Worm (Caenorhabditis elegans): ENCODE data around the gene kel-1.

The kel-1 gene

DNA sequence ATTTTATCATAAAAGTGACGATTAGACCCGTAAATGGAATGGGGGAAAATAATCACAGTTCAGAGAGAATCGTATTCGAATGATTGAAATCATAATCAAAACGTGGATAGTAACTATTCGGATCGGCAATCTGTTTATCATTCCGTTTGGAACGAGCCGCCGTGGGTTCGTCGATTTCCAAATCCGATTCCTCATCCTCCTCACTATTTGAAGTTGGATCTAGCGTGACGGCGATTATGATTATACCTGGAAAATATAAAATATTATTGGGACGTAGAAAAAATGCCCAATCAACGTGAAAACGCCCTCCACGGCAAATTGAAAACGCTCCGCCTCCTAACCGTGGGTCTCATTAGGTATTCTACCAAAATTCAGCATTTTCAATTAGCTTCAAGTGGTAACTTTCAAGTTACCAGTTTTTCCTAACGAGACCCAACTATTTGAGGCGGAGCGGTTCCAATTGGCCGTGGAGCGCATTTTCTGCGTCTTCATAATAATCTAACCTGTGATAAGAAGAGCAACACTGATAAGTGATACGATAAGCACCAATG lies 42.5 kb downstream of the kel-1 start (continued):
- no peak for TF ChIP-seq egl-27 (tag; optimal IDR thresholded peaks at IDR 0.05)
- TF ChIP-seq nhr-71 (tag; optimal IDR thresholded peaks at IDR 0.05), result peak; percentile 58
- no peak for TF ChIP-seq nhr-237 (tag; optimal IDR thresholded peaks at IDR 0.05)
- peak; percentile 65 for TF ChIP-seq nhr-90 (tag; optimal IDR thresholded peaks at IDR 0.05; ENCODE audit: poor library complexity)
- TF ChIP-seq lin-39 (tag; optimal IDR thresholded peaks at IDR 0.05), result no peak
- no peak; the same call in 1 of the 2 replicates for TF ChIP-seq nhr-19 (GFP tag; conservative IDR thresholded peaks at IDR 0.05)
- TF ChIP-seq pqm-1 (tag; optimal IDR thresholded peaks at IDR 0.05), result no peak
- TF ChIP-seq F16B12.6 (tag; optimal IDR thresholded peaks at IDR 0.05), result no peak
- no peak for TF ChIP-seq blmp-1 (tag; optimal IDR thresholded peaks at IDR 0.05)
- no peak for TF ChIP-seq irx-1 (tag; optimal IDR thresholded peaks at IDR 0.05)
- peak; percentile 63 for TF ChIP-seq snu-23 (GFP tag; optimal IDR thresholded peaks at IDR 0.05)
- no peak for TF ChIP-seq lin-15B (tag; optimal IDR thresholded peaks at IDR 0.05)
- TF ChIP-seq efl-1 (optimal IDR thresholded peaks at IDR 0.05), result no peak
- peak in 1 of 2 experiments; percentile 88 for TF ChIP-seq efl-1 (GFP tag; optimal IDR thresholded peaks at IDR 0.05 in 1 of 2)
- no peak for TF ChIP-seq dsc-1 (tag; optimal IDR thresholded peaks at IDR 0.05)
- peak; percentile 19 for TF ChIP-seq rnt-1 (tag; optimal IDR thresholded peaks at IDR 0.05)
- no peak for TF ChIP-seq unc-130 (tag; optimal IDR thresholded peaks at IDR 0.05)
- peak; percentile 26 for TF ChIP-seq nhr-47 (tag; optimal IDR thresholded peaks at IDR 0.05)
- no peak for TF ChIP-seq tbx-2 (tag; optimal IDR thresholded peaks at IDR 0.05)
- TF ChIP-seq ceh-63 (GFP tag; optimal IDR thresholded peaks at IDR 0.05), result no peak
- no peak for TF ChIP-seq ztf-11 (tag; optimal IDR thresholded peaks at IDR 0.05)
- no peak for TF ChIP-seq unc-62 (GFP tag; optimal IDR thresholded peaks at IDR 0.05)
- no peak for TF ChIP-seq ceh-88 (GFP tag; IDR thresholded peaks at IDR 0.05)
- no peak for TF ChIP-seq vab-15 (tag; optimal IDR thresholded peaks at IDR 0.05)
- no peak for TF ChIP-seq nhr-84 (tag; optimal IDR thresholded peaks at IDR 0.05)
- no peak for TF ChIP-seq jun-1 (tag; optimal IDR thresholded peaks at IDR 0.05)
- TF ChIP-seq alr-1 (tag; optimal IDR thresholded peaks at IDR 0.05; ENCODE audit: borderline replicate concordance), result no peak
- TF ChIP-seq mep-1 (tag; optimal IDR thresholded peaks at IDR 0.05), result no peak
- TF ChIP-seq efl-3 (GFP tag; optimal IDR thresholded peaks at IDR 0.05), result no peak
- TF ChIP-seq nhr-85 (tag), result peak; percentile 47
- no peak for TF ChIP-seq fkh-10 (GFP tag; optimal IDR thresholded peaks at IDR 0.05)
- TF ChIP-seq C34B4.2 (tag; optimal IDR thresholded peaks at IDR 0.05), result no peak
- TF ChIP-seq ama-1 (optimal IDR thresholded peaks at IDR 0.05), result peak; percentile 62
- no peak for TF ChIP-seq skn-1 (tag; optimal IDR thresholded peaks at IDR 0.05)
- TF ChIP-seq hpl-2 (GFP tag; optimal IDR thresholded peaks at IDR 0.05), result no peak
- TF ChIP-seq sptf-1 (tag; optimal IDR thresholded peaks at IDR 0.05), result no peak
- no peak for TF ChIP-seq C16A3.4 (tag; optimal IDR thresholded peaks at IDR 0.05)
- TF ChIP-seq mef-2 (tag; optimal IDR thresholded peaks at IDR 0.05), result no peak
- no peak for TF ChIP-seq zag-1 (tag; optimal IDR thresholded peaks at IDR 0.05)
- TF ChIP-seq aha-1 (tag; optimal IDR thresholded peaks at IDR 0.05), result no peak
- no peak for TF ChIP-seq nhr-77 (tag; optimal IDR thresholded peaks at IDR 0.05)
- no peak for TF ChIP-seq elt-3 (tag; optimal IDR thresholded peaks at IDR 0.05)
- no peak for TF ChIP-seq nhr-28 (tag; optimal IDR thresholded peaks at IDR 0.05)
- TF ChIP-seq aly-2 (tag; optimal IDR thresholded peaks at IDR 0.05), result peak; percentile 65
- TF ChIP-seq mdl-1 (tag; optimal IDR thresholded peaks at IDR 0.05), result no peak
- TF ChIP-seq nhr-12 (tag; optimal IDR thresholded peaks at IDR 0.05), result no peak
- TF ChIP-seq ces-1 (GFP tag; optimal IDR thresholded peaks at IDR 0.05), result no peak
- no peak for TF ChIP-seq swsn-7 (tag; optimal IDR thresholded peaks at IDR 0.05)
- TF ChIP-seq egl-13 (tag; optimal IDR thresholded peaks at IDR 0.05), result no peak
- no peak for TF ChIP-seq sup-37 (GFP tag; optimal IDR thresholded peaks at IDR 0.05)
- no peak for TF ChIP-seq ceh-8 (GFP tag; optimal IDR thresholded peaks at IDR 0.05)
- no peak for TF ChIP-seq unc-30 (tag; optimal IDR thresholded peaks at IDR 0.05)
- TF ChIP-seq nhr-11 (tag; optimal IDR thresholded peaks at IDR 0.05), result no peak
- TF ChIP-seq fkh-8 (tag; optimal IDR thresholded peaks at IDR 0.05), result no peak
